Worm (Caenorhabditis elegans) whole organism, L1 larva: ENCODE measurements around the gene unc-10.
A peak's percentile ranks its signal among the peaks of the same experiment; 100 is the strongest.

Experiments
- C16A3.4 ChIP-seq: fragments of 150-350 bp; optimal IDR thresholded peaks from 2 replicates; lab custom pipeline; 2014; ENCODE audit warnings: missing biosample characterization, missing genetic modification characterization
- F16B12.6 ChIP-seq: fragments of 150-350 bp; optimal IDR thresholded peaks from 2 replicates; lab custom pipeline; 2014; ENCODE audit warnings: missing biosample characterization, missing genetic modification characterization
- alr-1 ChIP-seq: fragments of 200-800 bp; sonication (Bioruptor generic); optimal IDR thresholded peaks from 2 replicates; lab custom pipeline; 2018; ENCODE audit warnings: borderline replicate concordance, mild to moderate bottlenecking, missing genetic modification characterization, missing compliant biosample characterization
- ama-1 ChIP-seq: fragments of 150-350 bp; optimal IDR thresholded peaks from 2 replicates; lab custom pipeline; 2014
- blmp-1 ChIP-seq: fragments of 150-350 bp; optimal IDR thresholded peaks from 2 replicates; lab custom pipeline; 2014; ENCODE audit warnings: missing biosample characterization, missing genetic modification characterization
- ceh-63 ChIP-seq: fragments of 200-800 bp; sonication (Bioruptor generic); optimal IDR thresholded peaks from 2 replicates; lab custom pipeline; 2018; ENCODE audit warnings: mild to moderate bottlenecking, missing genetic modification characterization, missing compliant biosample characterization
- ceh-8 ChIP-seq: fragments of 200-800 bp; sonication (Bioruptor generic); optimal IDR thresholded peaks from 2 replicates; lab custom pipeline; 2018; ENCODE audit warnings: mild to moderate bottlenecking, missing genetic modification characterization, moderate library complexity, missing compliant biosample characterization
- ceh-82 ChIP-seq, 3 experiments: fragments of 150-350 bp in 1 of 3; sonication (generic microtip) in 2 of 3; optimal IDR thresholded peaks; 2 replicates each; lab custom pipeline; 2014 to 2017; ENCODE audit warnings: missing biosample characterization in 3 of 3, missing genetic modification characterization in 3 of 3
- dpl-1 ChIP-seq, 3 experiments: fragments of 150-350 bp in 2 of 3; sonication (generic microtip) in 1 of 3; optimal IDR thresholded peaks; 2 replicates each; lab custom pipeline; 2014 to 2017; ENCODE audit warnings: missing biosample characterization in 3 of 3, missing genetic modification characterization in 3 of 3, missing genetic modification reagents in 3 of 3
- dsc-1 ChIP-seq: sonication (generic microtip); optimal IDR thresholded peaks from 2 replicates; lab custom pipeline; 2016; ENCODE audit warnings: mild to moderate bottlenecking, missing genetic modification characterization, missing compliant biosample characterization
- efl-1 ChIP-seq, 4 experiments: fragments of 150-350 bp; optimal IDR thresholded peaks in 3 of 4; peaks in 1 of 4; 1 replicate in 1 of 4; 2 replicates in 3 of 4; lab custom pipeline; 2014; ENCODE audit warnings: missing biosample characterization in 2 of 4, missing genetic modification characterization in 2 of 4, missing genetic modification reagents in 2 of 4
- egl-13 ChIP-seq: sonication (generic microtip); optimal IDR thresholded peaks from 2 replicates; lab custom pipeline; 2016; ENCODE audit warnings: missing genotype, missing genetic modification reagents, missing genetic modification characterization, missing compliant biosample characterization
- elt-2 ChIP-seq: sonication (generic microtip); optimal IDR thresholded peaks from 2 replicates; lab custom pipeline; 2016; ENCODE audit warnings: missing genetic modification characterization, mild to moderate bottlenecking, inconsistent platforms, missing compliant biosample characterization, missing genetic modification reagents
- elt-3 ChIP-seq, 6 experiments: fragments of 150-350 bp in 1 of 6; sonication (generic microtip); optimal IDR thresholded peaks; 2 replicates each; lab custom pipeline; 2017 to 2018; ENCODE audit warnings: missing biosample characterization in 6 of 6, missing genetic modification characterization in 6 of 6, inconsistent platforms in 1 of 6
- ets-5 ChIP-seq: fragments of 200-800 bp; sonication (Bioruptor generic); IDR thresholded peaks from 2 replicates; pipeline ENCODE4 v1.3.6; 2022; ENCODE audit warnings: missing genetic modification characterization, missing compliant biosample characterization
- fkh-10 ChIP-seq: sonication (generic microtip); optimal IDR thresholded peaks from 2 replicates; lab custom pipeline; 2017; ENCODE audit warnings: missing biosample characterization, missing genetic modification reagents, missing genetic modification characterization
- grh-1 ChIP-seq: fragments of 200-800 bp; sonication (Bioruptor generic); IDR thresholded peaks from 2 replicates; pipeline ENCODE4 v1.3.6; 2022; ENCODE audit warnings: missing genetic modification reagents, missing genetic modification characterization, missing compliant biosample characterization
- hlh-17 ChIP-seq: fragments of 200-800 bp; sonication (Bioruptor generic); optimal IDR thresholded peaks from 2 replicates; lab custom pipeline; 2018; ENCODE audit warnings: missing genetic modification characterization, mild to moderate bottlenecking, missing compliant biosample characterization, moderate library complexity, borderline replicate concordance
- irx-1 ChIP-seq: sonication (generic microtip); optimal IDR thresholded peaks from 2 replicates; lab custom pipeline; 2016; ENCODE audit warnings: missing genetic modification characterization, missing compliant biosample characterization
- jun-1 ChIP-seq: fragments of 150-350 bp; optimal IDR thresholded peaks from 2 replicates; lab custom pipeline; 2014; ENCODE audit warnings: missing biosample characterization, missing genetic modification reagents, missing genetic modification characterization
- lin-14 ChIP-seq: fragments of 200-800 bp; sonication (Bioruptor generic); optimal IDR thresholded peaks from 2 replicates; lab custom pipeline; 2018; ENCODE audit warnings: mild to moderate bottlenecking, missing genetic modification characterization, moderate library complexity, missing compliant biosample characterization
- lin-35 ChIP-seq, 2 experiments: fragments of 150-350 bp; optimal IDR thresholded peaks; 2 replicates each; lab custom pipeline; 2014; ENCODE audit warnings: missing biosample characterization in 2 of 2, missing genetic modification characterization in 2 of 2, missing genetic modification reagents in 2 of 2
- lin-39 ChIP-seq: fragments of 150-350 bp; optimal IDR thresholded peaks from 2 replicates; lab custom pipeline; 2014; ENCODE audit warnings: missing biosample characterization, missing genetic modification reagents, missing genetic modification characterization
- lir-3 ChIP-seq: sonication (generic microtip); optimal IDR thresholded peaks from 2 replicates; lab custom pipeline; 2016; ENCODE audit warnings: mild to moderate bottlenecking, missing genetic modification characterization, moderate library complexity, missing compliant biosample characterization; ENCODE audit not compliant: poor library complexity
- lsy-2 ChIP-seq, 2 experiments: fragments of 150-350 bp; optimal IDR thresholded peaks; 2 replicates each; lab custom pipeline; 2014; ENCODE audit warnings: missing biosample characterization in 2 of 2, missing genetic modification characterization in 2 of 2
- mab-9 ChIP-seq: fragments of 200-800 bp; sonication (Bioruptor generic); IDR thresholded peaks from 2 replicates; pipeline ENCODE4 v1.3.6; 2022; ENCODE audit warnings: missing genetic modification reagents, missing genetic modification characterization, missing compliant biosample characterization
- mdl-1 ChIP-seq, 2 experiments: fragments of 150-350 bp; optimal IDR thresholded peaks; 2 replicates each; lab custom pipeline; 2014 to 2017; ENCODE audit warnings: missing biosample characterization in 2 of 2, missing genetic modification characterization in 2 of 2, inconsistent platforms in 1 of 2
- mep-1 ChIP-seq: fragments of 150-350 bp; optimal IDR thresholded peaks from 2 replicates; lab custom pipeline; 2014; ENCODE audit warnings: missing biosample characterization, missing genetic modification characterization
- nhr-12 ChIP-seq: sonication (generic microtip); optimal IDR thresholded peaks from 2 replicates; lab custom pipeline; 2017; ENCODE audit warnings: missing biosample characterization, missing genetic modification characterization
- nhr-19 ChIP-seq: fragments of 200-800 bp; sonication (Bioruptor generic); conservative IDR thresholded peaks from 2 replicates; pipeline ENCODE4 v1.3.6; 2022; ENCODE audit warnings: missing genetic modification characterization, missing compliant biosample characterization
- nhr-20 ChIP-seq: sonication (generic microtip); optimal IDR thresholded peaks from 2 replicates; lab custom pipeline; 2016; ENCODE audit warnings: mild to moderate bottlenecking, missing genetic modification characterization, missing compliant biosample characterization
- nhr-47 ChIP-seq: sonication (generic microtip); optimal IDR thresholded peaks from 2 replicates; lab custom pipeline; 2016; ENCODE audit warnings: mild to moderate bottlenecking, missing genetic modification characterization, moderate library complexity, missing compliant biosample characterization
- nhr-71 ChIP-seq: sonication (generic microtip); optimal IDR thresholded peaks from 2 replicates; lab custom pipeline; 2016; ENCODE audit warnings: mild to moderate bottlenecking, missing genetic modification characterization, moderate library complexity, missing compliant biosample characterization
- nhr-77 ChIP-seq: fragments of 150-350 bp; optimal IDR thresholded peaks from 2 replicates; lab custom pipeline; 2014; ENCODE audit warnings: missing biosample characterization, missing genetic modification characterization
- nhr-84 ChIP-seq: sonication (generic microtip); optimal IDR thresholded peaks from 2 replicates; lab custom pipeline; 2017; ENCODE audit warnings: missing biosample characterization, missing genetic modification characterization
- nhr-85 ChIP-seq: sonication (generic microtip); peaks from one replicate; lab custom pipeline; 2016; ENCODE audit warnings: missing genetic modification characterization, inconsistent platforms, missing compliant biosample characterization
- nhr-90 ChIP-seq: sonication (generic microtip); optimal IDR thresholded peaks from 2 replicates; lab custom pipeline; 2016; ENCODE audit warnings: mild to moderate bottlenecking, missing genetic modification characterization, missing compliant biosample characterization; ENCODE audit not compliant: poor library complexity
- pag-3 ChIP-seq: sonication (generic microtip); optimal IDR thresholded peaks from 2 replicates; lab custom pipeline; 2017; ENCODE audit warnings: missing genetic modification characterization, mild to moderate bottlenecking, missing compliant biosample characterization, antibody characterized with exemption, borderline replicate concordance; ENCODE audit not compliant: insufficient read depth
- rnt-1 ChIP-seq: sonication (generic microtip); optimal IDR thresholded peaks from 2 replicates; lab custom pipeline; 2016; ENCODE audit warnings: mild to moderate bottlenecking, missing genetic modification characterization, moderate library complexity, missing compliant biosample characterization
- skn-1 ChIP-seq: fragments of 150-350 bp; optimal IDR thresholded peaks from 2 replicates; lab custom pipeline; 2014; ENCODE audit warnings: missing biosample characterization, missing genetic modification characterization
- snu-23 ChIP-seq: sonication (generic microtip); optimal IDR thresholded peaks from 2 replicates; lab custom pipeline; 2016; ENCODE audit warnings: missing genetic modification characterization, missing compliant biosample characterization
- swsn-7 ChIP-seq: sonication (generic microtip); optimal IDR thresholded peaks from 2 replicates; lab custom pipeline; 2016; ENCODE audit warnings: missing genetic modification characterization, missing compliant biosample characterization
- tlp-1 ChIP-seq: fragments of 150-350 bp; optimal IDR thresholded peaks from 2 replicates; lab custom pipeline; 2014; ENCODE audit warnings: missing biosample characterization, missing genetic modification characterization
- unc-86 ChIP-seq: sonication (generic microtip); optimal IDR thresholded peaks from 2 replicates; lab custom pipeline; 2016; ENCODE audit warnings: missing genetic modification characterization, missing compliant biosample characterization
- unc-98 ChIP-seq: fragments of 200-800 bp; sonication (Bioruptor generic); IDR thresholded peaks from 2 replicates; pipeline ENCODE4 v1.3.6; 2022; ENCODE audit warnings: missing genetic modification characterization, missing compliant biosample characterization
- xbp-1 ChIP-seq: sonication (generic microtip); optimal IDR thresholded peaks from 2 replicates; lab custom pipeline; 2016; ENCODE audit warnings: missing genetic modification characterization, missing compliant biosample characterization
- ztf-4 ChIP-seq: fragments of 150-350 bp; optimal IDR thresholded peaks from 2 replicates; lab custom pipeline; 2014; ENCODE audit warnings: missing biosample characterization, missing genetic modification characterization

unc-10 gene

ce11 chrX:7232158-7232822, 47.8 kb downstream of the unc-10 start:
- TF ChIP-seq C16A3.4 (tag; lab: Kevin White, UChicago) (peak; percentile 33), efl-1 (optimal IDR thresholded peaks at IDR 0.05; lab: Kevin White, UChicago) (peak in 1 of 2 experiments; percentile 13), efl-1 (GFP tag; optimal IDR thresholded peaks at IDR 0.05 in 1 of 2; lab: Kevin White, UChicago) (no peak), lsy-2 (tag; optimal IDR thresholded peaks at IDR 0.05; lab: Kevin White, UChicago) (peak in 1 of 2 experiments; percentile 26), alr-1 (no peak), fkh-10 (GFP tag; lab: Kevin White, UChicago) (no peak), unc-98 (no peak), F16B12.6 (tag; lab: Kevin White, UChicago) (no peak), nhr-71 (peak; percentile 53), dsc-1 (tag; lab: Kevin White, UChicago) (peak; percentile 48), lir-3 (no peak), xbp-1 (tag; lab: Kevin White, UChicago) (peak; percentile 18), egl-13 (tag; lab: Kevin White, UChicago) (no peak), jun-1 (peak; percentile 26), elt-3 (tag; optimal IDR thresholded peaks at IDR 0.05; lab: Kevin White, UChicago) (no peak), ets-5 (GFP tag; lab: Robert Waterston, UW) (no peak), elt-2 (tag; lab: Kevin White, UChicago) (no peak), skn-1 (tag; lab: Kevin White, UChicago) (no peak), nhr-12 (tag; lab: Kevin White, UChicago) (no peak), pag-3 (no peak), hlh-17 (GFP tag; lab: Kevin White, UChicago) (no peak), mab-9 (no peak), nhr-20 (peak; percentile 32), mdl-1 (tag; optimal IDR thresholded peaks at IDR 0.05; lab: Kevin White, UChicago) (peak in 1 of 2 experiments; percentile 16), dpl-1 (GFP tag; optimal IDR thresholded peaks at IDR 0.05; lab: Kevin White, UChicago) (peak in 1 of 3 experiments; percentile 5), nhr-19 (GFP tag; lab: Robert Waterston, UW) (peak; percentile 18), nhr-85 (tag; lab: Kevin White, UChicago) (peak; percentile 70), unc-86 (tag; lab: Kevin White, UChicago) (no peak), snu-23 (GFP tag; lab: Kevin White, UChicago) (peak; percentile 53), blmp-1 (tag; lab: Kevin White, UChicago) (no peak), irx-1 (no peak), tlp-1 (no peak), lin-35 (GFP tag; optimal IDR thresholded peaks at IDR 0.05; lab: Kevin White, UChicago) (peak in 1 of 2 experiments; percentile 3), swsn-7 (tag; lab: Kevin White, UChicago) (peak; percentile 37), nhr-84 (no peak), ztf-4 (tag; lab: Kevin White, UChicago) (no peak), ceh-63 (no peak), grh-1 (no peak), mep-1 (tag; lab: Kevin White, UChicago) (peak; percentile 43), lin-14 (GFP tag; lab: Kevin White, UChicago) (peak; percentile 83), nhr-77 (tag; lab: Kevin White, UChicago) (peak; percentile 29), ceh-82 (tag; optimal IDR thresholded peaks at IDR 0.05; lab: Kevin White, UChicago) (peak in 2 of 3 experiments; percentile 42), ama-1 (lab: Kevin White, UChicago) (peak; percentile 4), ceh-8 (GFP tag; lab: Kevin White, UChicago) (no peak), nhr-90 (tag; lab: Kevin White, UChicago) (peak; percentile 11), lin-39 (no peak), rnt-1 (peak; percentile 16), nhr-47 (peak; percentile 7)
